Worm (Caenorhabditis elegans) whole organism, young adult: Measurements from ENCODE around the gene affl-2.

Experiments used
- B0019.2 ChIP-seq: fragments of 200-800 bp; sonication (Bioruptor generic); conservative IDR thresholded peaks from 2 replicates; pipeline ENCODE4 v1.3.6; 2022; ENCODE audit warnings: missing genetic modification reagents, missing genetic modification characterization, missing compliant biosample characterization
- B0035.1 ChIP-seq: sonication (generic microtip); optimal IDR thresholded peaks from 2 replicates; lab custom pipeline; 2016; ENCODE audit warnings: missing genetic modification characterization, mild to moderate bottlenecking, missing compliant biosample characterization, missing genotype, missing genetic modification reagents
- B0261.1 ChIP-seq: sonication (generic microtip); optimal IDR thresholded peaks from 2 replicates; lab custom pipeline; 2016; ENCODE audit warnings: mild to moderate bottlenecking, missing genetic modification characterization, moderate library complexity, missing compliant biosample characterization
- C06A6.2 ChIP-seq: fragments of 200-800 bp; sonication (Bioruptor generic); conservative IDR thresholded peaks from 2 replicates; pipeline ENCODE4 v1.3.6; 2022; ENCODE audit warnings: missing genetic modification characterization, missing compliant biosample characterization
- D2030.7 ChIP-seq: fragments of 200-800 bp; sonication (Bioruptor generic); IDR thresholded peaks from 2 replicates; pipeline ENCODE4 v1.3.6; 2022; ENCODE audit warnings: missing genetic modification reagents, missing genetic modification characterization, missing compliant biosample characterization
- F10E7.11 ChIP-seq: sonication (generic microtip); optimal IDR thresholded peaks from 2 replicates; lab custom pipeline; 2017; ENCODE audit warnings: mild to moderate bottlenecking, missing genetic modification characterization, moderate library complexity, missing compliant biosample characterization
- F22D6.2 ChIP-seq: sonication (generic microtip); optimal IDR thresholded peaks from 2 replicates; lab custom pipeline; 2016; ENCODE audit warnings: mild to moderate bottlenecking, missing genetic modification characterization, missing compliant biosample characterization
- F39B2.1 ChIP-seq: fragments of 200-800 bp; sonication (Bioruptor generic); IDR thresholded peaks from 2 replicates; pipeline ENCODE4 v1.3.6; 2022; ENCODE audit warnings: missing genetic modification reagents, missing genetic modification characterization, missing compliant biosample characterization
- F57C9.4 ChIP-seq: sonication (generic microtip); optimal IDR thresholded peaks from 2 replicates; lab custom pipeline; 2017; ENCODE audit warnings: mild to moderate bottlenecking, missing genetic modification characterization, missing compliant biosample characterization
- K11D2.4 ChIP-seq: fragments of 200-800 bp; sonication (Bioruptor generic); IDR thresholded peaks from 2 replicates; pipeline ENCODE4 v1.3.6; 2022; ENCODE audit warnings: missing genetic modification reagents, missing genetic modification characterization, missing compliant biosample characterization
- Y53G8AR.9 ChIP-seq: fragments of 200-800 bp; sonication (Bioruptor generic); conservative IDR thresholded peaks from 2 replicates; pipeline ENCODE4 v1.3.6; 2022; ENCODE audit warnings: missing genetic modification reagents, missing genetic modification characterization, missing compliant biosample characterization
- Y67H2A.10 ChIP-seq: fragments of 200-800 bp; sonication (Bioruptor generic); conservative IDR thresholded peaks from 2 replicates; pipeline ENCODE4 v1.3.6; 2022; ENCODE audit warnings: missing genetic modification reagents, missing genetic modification characterization, missing compliant biosample characterization
- Y79H2A.3 ChIP-seq: fragments of 200-800 bp; sonication (Bioruptor generic); conservative IDR thresholded peaks from 2 replicates; pipeline ENCODE4 v1.3.6; 2022; ENCODE audit warnings: missing genetic modification reagents, missing genetic modification characterization, missing compliant biosample characterization
- akir-1 ChIP-seq: fragments of 200-800 bp; sonication (Bioruptor generic); optimal IDR thresholded peaks from 2 replicates; lab custom pipeline; 2018; ENCODE audit warnings: mild to moderate bottlenecking, missing genetic modification characterization, moderate library complexity, missing compliant biosample characterization
- ama-1 ChIP-seq, 3 experiments: fragments of 150-350 bp in 1 of 3; sonication (generic microtip) in 2 of 3; optimal IDR thresholded peaks; 2 replicates each; lab custom pipeline; 2014 to 2018; ENCODE audit warnings: missing biosample characterization in 2 of 3, missing genetic modification characterization in 2 of 3, missing genetic modification reagents in 2 of 3
- bed-1 ChIP-seq: fragments of 200-800 bp; sonication (Bioruptor generic); IDR thresholded peaks from 2 replicates; pipeline ENCODE4 v1.3.6; 2022; ENCODE audit warnings: missing genetic modification reagents, missing genetic modification characterization, missing compliant biosample characterization
- ccch-3 ChIP-seq: fragments of 200-800 bp; sonication (Bioruptor generic); optimal IDR thresholded peaks from 2 replicates; lab custom pipeline; 2018; ENCODE audit warnings: mild to moderate bottlenecking, missing genetic modification characterization, missing compliant biosample characterization
- ceh-91 ChIP-seq: fragments of 200-800 bp; sonication (Bioruptor generic); IDR thresholded peaks from 2 replicates; pipeline ENCODE4 v1.3.6; 2022; ENCODE audit warnings: missing genetic modification reagents, missing genetic modification characterization, missing compliant biosample characterization
- egrh-3 ChIP-seq: fragments of 200-800 bp; sonication (Bioruptor generic); IDR thresholded peaks from 2 replicates; pipeline ENCODE4 v1.3.6; 2022; ENCODE audit warnings: missing genetic modification reagents, missing genetic modification characterization, missing compliant biosample characterization
- gei-17 ChIP-seq: fragments of 200-800 bp; sonication (Bioruptor generic); optimal IDR thresholded peaks from 2 replicates; lab custom pipeline; 2018; ENCODE audit warnings: mild to moderate bottlenecking, missing genetic modification characterization, missing compliant biosample characterization
- hlh-26 ChIP-seq: fragments of 200-800 bp; sonication (Bioruptor generic); conservative IDR thresholded peaks from 2 replicates; pipeline ENCODE4 v1.3.6; 2022; ENCODE audit warnings: missing genetic modification reagents, missing genetic modification characterization, missing compliant biosample characterization
- hsf-1 ChIP-seq: fragments of 200-800 bp; sonication (Bioruptor generic); IDR thresholded peaks from 2 replicates; pipeline ENCODE4 v1.3.6; 2022; ENCODE audit warnings: missing genetic modification reagents, missing genetic modification characterization, missing compliant biosample characterization
- let-526 ChIP-seq: fragments of 200-800 bp; sonication (Bioruptor generic); IDR thresholded peaks from 2 replicates; pipeline ENCODE4 v1.3.6; 2022; ENCODE audit warnings: missing genetic modification reagents, missing genetic modification characterization, missing compliant biosample characterization
- lin-54 ChIP-seq: fragments of 200-800 bp; sonication (Bioruptor generic); optimal IDR thresholded peaks from 2 replicates; lab custom pipeline; 2018; ENCODE audit warnings: mild to moderate bottlenecking, missing genetic modification characterization, missing compliant biosample characterization
- lir-1 ChIP-seq: fragments of 200-800 bp; sonication (Bioruptor generic); conservative IDR thresholded peaks from 2 replicates; pipeline ENCODE4 v1.3.6; 2022; ENCODE audit warnings: missing genetic modification reagents, missing genetic modification characterization, missing compliant biosample characterization
- mes-4 ChIP-seq: sonication (generic microtip); optimal IDR thresholded peaks from 2 replicates; lab custom pipeline; 2016; ENCODE audit warnings: missing genotype, missing genetic modification characterization, missing compliant biosample characterization
- nfya-2 ChIP-seq: fragments of 200-800 bp; sonication (Bioruptor generic); IDR thresholded peaks from 2 replicates; pipeline ENCODE4 v1.3.6; 2022; ENCODE audit warnings: missing genetic modification reagents, missing genetic modification characterization, missing compliant biosample characterization
- nfyb-1 ChIP-seq: fragments of 200-800 bp; sonication (Bioruptor generic); IDR thresholded peaks from 2 replicates; pipeline ENCODE4 v1.3.6; 2022; ENCODE audit warnings: missing genetic modification reagents, missing genetic modification characterization, missing compliant biosample characterization
- nhr-120 ChIP-seq: fragments of 200-800 bp; sonication (Bioruptor generic); IDR thresholded peaks from 2 replicates; pipeline ENCODE4 v1.3.6; 2022; ENCODE audit warnings: missing genetic modification characterization, missing compliant biosample characterization
- nhr-179 ChIP-seq: sonication (generic microtip); optimal IDR thresholded peaks from 2 replicates; lab custom pipeline; 2016; ENCODE audit warnings: mild to moderate bottlenecking, missing genetic modification characterization, missing compliant biosample characterization
- nhr-27 ChIP-seq: fragments of 200-800 bp; sonication (Bioruptor generic); optimal IDR thresholded peaks from 2 replicates; lab custom pipeline; 2018; ENCODE audit warnings: mild to moderate bottlenecking, missing genetic modification characterization, moderate library complexity, missing compliant biosample characterization
- nhr-80 ChIP-seq: sonication (generic microtip); optimal IDR thresholded peaks from 2 replicates; lab custom pipeline; 2016; ENCODE audit warnings: missing genetic modification characterization, missing compliant biosample characterization
- nhr-90 ChIP-seq: sonication (generic microtip); optimal IDR thresholded peaks from 2 replicates; lab custom pipeline; 2016; ENCODE audit warnings: missing genotype, mild to moderate bottlenecking, missing genetic modification characterization, missing compliant biosample characterization
- sdz-38 ChIP-seq: sonication (generic microtip); optimal IDR thresholded peaks from 2 replicates; lab custom pipeline; 2016; ENCODE audit warnings: missing genotype, missing genetic modification characterization, missing compliant biosample characterization
- snpc-1.1 ChIP-seq: sonication (generic microtip); optimal IDR thresholded peaks from 2 replicates; lab custom pipeline; 2017; ENCODE audit warnings: missing genetic modification characterization, mild to moderate bottlenecking, missing compliant biosample characterization, antibody characterized with exemption, moderate library complexity, missing genotype, missing genetic modification reagents; ENCODE audit not compliant: insufficient read depth
- snpc-1.3 ChIP-seq: sonication (generic microtip); optimal IDR thresholded peaks from 2 replicates; lab custom pipeline; 2017; ENCODE audit warnings: missing genetic modification characterization, mild to moderate bottlenecking, missing compliant biosample characterization, antibody characterized with exemption, moderate library complexity, missing genotype, missing genetic modification reagents; ENCODE audit not compliant: insufficient read depth
- tbx-9 ChIP-seq: sonication (generic microtip); optimal IDR thresholded peaks from 2 replicates; lab custom pipeline; 2016; ENCODE audit warnings: borderline replicate concordance, missing genetic modification characterization, inconsistent platforms, missing compliant biosample characterization
- zfh-2 ChIP-seq: fragments of 200-800 bp; sonication (Bioruptor generic); conservative IDR thresholded peaks from 2 replicates; pipeline ENCODE4 v1.3.6; 2022; ENCODE audit warnings: missing genetic modification reagents, missing genetic modification characterization, missing compliant biosample characterization
- ztf-3 ChIP-seq: fragments of 200-800 bp; sonication (Bioruptor generic); optimal IDR thresholded peaks from 2 replicates; lab custom pipeline; 2018; ENCODE audit warnings: mild to moderate bottlenecking, missing genetic modification characterization, missing compliant biosample characterization

affl-2 gene

DNA sequence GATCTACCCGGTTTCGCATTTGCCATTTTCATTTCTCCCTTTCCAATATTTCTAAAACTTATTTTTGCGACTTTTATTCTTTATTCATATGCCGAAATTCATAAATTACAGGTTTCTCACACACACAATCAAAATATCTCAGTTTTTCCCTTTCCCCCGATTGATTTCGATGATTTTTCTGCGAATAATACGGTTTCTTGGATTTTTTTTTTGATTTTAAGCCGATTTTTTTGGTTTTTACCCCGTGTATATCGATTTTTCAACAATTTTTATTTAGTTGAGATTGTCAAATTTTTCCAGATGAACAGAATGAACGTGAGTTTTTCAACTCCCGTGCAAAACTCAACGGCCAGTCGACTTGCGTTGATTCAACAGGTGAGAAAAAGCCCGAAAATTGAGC, 40.5 kb downstream of the affl-2 start, which contains the start of gene mat-3:
Gene mat-3 (plus strand): TSS at position 301 of the 400 bp plus-strand sequence.
- TF ChIP-seq sdz-38 (tag; lab: Kevin White, UChicago) (no peak), let-526 (GFP tag; lab: Robert Waterston, UW) (no peak), snpc-1.1 (tag; lab: Kevin White, UChicago) (no peak)

DNA sequence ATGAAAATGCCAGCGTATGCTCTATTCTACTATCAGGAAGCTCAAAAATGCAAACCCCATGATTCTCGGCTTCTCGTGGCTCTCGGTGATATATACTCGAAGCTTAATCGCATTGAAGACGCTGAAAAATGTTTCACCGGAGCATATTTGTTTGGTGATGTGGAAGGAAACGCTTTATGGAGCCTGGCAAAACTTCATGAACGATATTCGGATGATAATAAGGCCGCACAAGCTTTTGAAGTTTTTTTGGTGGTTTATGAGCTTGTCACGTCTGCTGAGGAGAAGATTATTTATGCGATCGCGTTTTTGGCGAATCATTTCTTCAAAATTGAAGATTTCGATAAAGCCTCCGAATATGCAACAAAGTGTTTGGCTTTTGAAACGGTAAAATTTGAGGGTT, 46.6 kb downstream of the affl-2 start:
- TF ChIP-seq F39B2.1 (GFP tag; lab: Robert Waterston, UW): no peak
- TF ChIP-seq ztf-3: no peak
- TF ChIP-seq lir-1 (GFP tag; lab: Robert Waterston, UW): no peak
- no peak for TF ChIP-seq B0261.1 (tag; lab: Kevin White, UChicago)
- no peak for TF ChIP-seq nhr-179 (tag; lab: Kevin White, UChicago)
- no peak for TF ChIP-seq sdz-38 (tag; lab: Kevin White, UChicago)
- no peak for TF ChIP-seq nfya-2 (GFP tag; lab: Robert Waterston, UW)
- TF ChIP-seq B0019.2 (GFP tag; lab: Robert Waterston, UW): no peak
- TF ChIP-seq ccch-3 (GFP tag; lab: Kevin White, UChicago): no peak
- TF ChIP-seq, all 124 proteins: peak for 0

DNA sequence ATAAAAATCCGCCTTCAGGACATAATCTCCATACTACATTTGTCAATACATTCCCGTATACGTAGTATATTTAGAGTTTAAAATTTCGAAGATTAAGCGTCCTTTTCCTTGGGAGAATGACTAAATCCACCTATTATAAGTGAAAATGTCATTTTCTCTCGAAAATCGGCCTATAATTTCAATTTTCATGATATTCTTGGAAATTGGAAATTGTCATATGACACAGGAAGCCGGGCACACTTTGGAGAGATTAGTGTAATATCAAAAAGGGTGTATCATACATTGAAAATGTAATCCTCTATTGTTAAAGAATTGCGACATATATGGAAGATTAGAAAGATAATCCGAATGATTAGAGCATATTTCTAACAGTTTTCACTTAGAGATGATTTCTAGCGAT, 48.0 kb downstream of the affl-2 start:
- TF ChIP-seq hlh-26 (GFP tag; lab: Robert Waterston, UW): no peak
- no peak for TF ChIP-seq nhr-90 (tag; lab: Kevin White, UChicago)
- TF ChIP-seq zfh-2 (GFP tag; lab: Robert Waterston, UW): no peak
- TF ChIP-seq F57C9.4 (tag; lab: Kevin White, UChicago): no peak
- no peak for TF ChIP-seq mes-4 (tag; lab: Kevin White, UChicago)
- no peak for TF ChIP-seq bed-1 (GFP tag; lab: Robert Waterston, UW)
- TF ChIP-seq nfyb-1 (GFP tag; lab: Robert Waterston, UW): no peak
- TF ChIP-seq ztf-3: no peak
- no peak for TF ChIP-seq B0035.1 (tag; lab: Kevin White, UChicago)
- TF ChIP-seq snpc-1.1 (tag; lab: Kevin White, UChicago): no peak
- TF ChIP-seq K11D2.4 (GFP tag; lab: Robert Waterston, UW): no peak
- TF ChIP-seq C06A6.2 (GFP tag; lab: Robert Waterston, UW): no peak
- TF ChIP-seq lin-54 (GFP tag; lab: Kevin White, UChicago): no peak

DNA sequence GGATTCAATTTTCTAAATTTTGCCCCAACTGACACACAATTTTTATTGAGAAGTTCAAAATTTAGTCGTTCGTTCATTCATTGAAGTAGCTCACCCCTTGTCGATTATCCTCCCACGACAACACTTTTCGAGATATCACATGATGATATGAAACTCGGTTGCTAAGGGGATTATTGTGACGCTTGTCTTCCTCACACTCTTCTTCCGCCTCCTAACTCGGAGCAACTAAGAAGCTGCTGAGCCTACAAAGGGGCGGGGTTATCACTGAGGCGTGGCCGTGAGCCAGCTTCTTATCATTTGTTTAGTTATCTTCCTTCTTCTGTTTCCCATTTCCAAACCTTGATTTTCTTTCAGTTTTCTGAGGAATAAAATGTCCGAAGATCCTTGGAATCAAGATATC, 48.9 kb downstream of the affl-2 start, which contains the start of gene F10C5.3:
Gene F10C5.3 (plus strand): TSS at position 313 of the 400 bp plus-strand sequence.
- TF ChIP-seq akir-1 (no peak), Y67H2A.10 (GFP tag; lab: Robert Waterston, UW) (no peak), ama-1 (optimal IDR thresholded peaks at IDR 0.05; lab: Kevin White, UChicago) (no peak), ama-1 (GFP tag; optimal IDR thresholded peaks at IDR 0.05; lab: Kevin White, UChicago) (no peak), nhr-27 (tag; lab: Kevin White, UChicago) (no peak), nhr-120 (no peak), D2030.7 (GFP tag; lab: Robert Waterston, UW) (no peak), hsf-1 (GFP tag; lab: Robert Waterston, UW) (no peak), snpc-1.3 (tag; lab: Kevin White, UChicago) (no peak), gei-17 (GFP tag; lab: Kevin White, UChicago) (no peak), ceh-91 (GFP tag; lab: Robert Waterston, UW) (no peak), egrh-3 (GFP tag; lab: Robert Waterston, UW) (no peak), nhr-80 (no peak), F22D6.2 (tag; lab: Kevin White, UChicago) (no peak), Y53G8AR.9 (GFP tag; lab: Robert Waterston, UW) (no peak), nfyb-1 (GFP tag; lab: Robert Waterston, UW) (no peak), Y79H2A.3 (GFP tag; lab: Robert Waterston, UW) (no peak), F10E7.11 (tag; lab: Kevin White, UChicago) (no peak), tbx-9 (tag; lab: Kevin White, UChicago) (no peak)
